Worm (Caenorhabditis elegans) whole organism, L4/young adult: ENCODE measurements around the gene srab-2.

Source experiments
- W03F9.2 ChIP-seq: fragments of 150-350 bp; optimal IDR thresholded peaks from 2 replicates; lab custom pipeline; 2014; ENCODE audit warnings: missing biosample characterization, missing genetic modification characterization
- dao-5 ChIP-seq: sonication (generic microtip); optimal IDR thresholded peaks from 2 replicates; lab custom pipeline; 2016; ENCODE audit warnings: missing genotype, missing genetic modification characterization, moderate library complexity, missing compliant biosample characterization
- him-1 ChIP-seq: sonication (generic microtip); optimal IDR thresholded peaks from 2 replicates; lab custom pipeline; 2016; ENCODE audit warnings: missing genotype, missing genetic modification reagents, missing genetic modification characterization, missing compliant biosample characterization

DNA sequence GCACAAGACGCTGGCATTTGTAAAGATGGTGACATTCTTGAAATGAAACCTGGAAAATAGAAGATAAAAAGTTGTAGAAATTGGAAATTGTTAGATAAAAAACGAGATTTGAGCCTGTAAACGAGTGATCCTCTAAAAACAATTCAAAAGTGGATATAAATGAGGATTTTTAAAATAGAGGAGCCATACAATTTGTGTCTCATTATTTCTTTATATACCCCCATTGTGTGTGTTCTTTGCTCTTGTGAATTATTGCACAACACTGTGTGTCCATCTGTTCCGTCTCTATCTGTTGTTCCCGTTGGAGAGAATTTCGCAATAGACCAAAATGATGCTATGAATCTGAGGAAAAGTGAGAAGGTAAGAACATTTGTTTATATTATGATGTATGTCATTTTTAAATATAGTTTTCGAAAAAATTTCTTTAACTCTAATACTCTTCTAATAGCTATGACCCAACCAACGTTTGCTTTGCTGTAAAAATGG lies 17.9 kb downstream of the srab-2 start, which contains the start of gene Y58A7A.5:
- TF ChIP-seq him-1 (tag; lab: Kevin White, UChicago) (no peak), dao-5 (tag; lab: Kevin White, UChicago) (no peak), W03F9.2 (tag; lab: Kevin White, UChicago) (no peak)
